Fruit fly (Drosophila melanogaster) whole organism, pupa: Measurements from ENCODE around the gene Rim.

ENCODE experiments used
- CG12605 ChIP-seq: fragments of 200-800 bp; sonication (Bioruptor generic); IDR thresholded peaks from 2 replicates; pipeline ENCODE4 v1.3.6; 2022; ENCODE audit warnings: missing biosample characterization, missing genetic modification characterization
- CG14655 ChIP-seq: fragments of 200-800 bp; sonication (Bioruptor generic); optimal IDR thresholded peaks from 3 replicates; lab custom pipeline; 2017; ENCODE audit warnings: mild to moderate bottlenecking, missing biosample characterization, missing genetic modification reagents, missing genetic modification characterization
- CG17806 ChIP-seq: fragments of 200-800 bp; sonication (Bioruptor generic); optimal IDR thresholded peaks from 2 replicates; lab custom pipeline; 2018; ENCODE audit warnings: missing biosample characterization, mild to moderate bottlenecking, missing genetic modification characterization, moderate library complexity
- CG34367 ChIP-seq: fragments of 200-800 bp; sonication (Bioruptor generic); optimal IDR thresholded peaks from 2 replicates; lab custom pipeline; 2018; ENCODE audit warnings: missing biosample characterization, mild to moderate bottlenecking, missing genetic modification characterization
- CG4496 ChIP-seq: fragments of 200-800 bp; sonication (Bioruptor generic); IDR thresholded peaks from 3 replicates; pipeline ENCODE4 v1.3.6; 2022; ENCODE audit warnings: missing biosample characterization, missing genetic modification characterization
- Ets98B ChIP-seq: fragments of 200-800 bp; sonication (Bioruptor generic); IDR thresholded peaks from 2 replicates; pipeline ENCODE4 v1.3.6; 2022; ENCODE audit warnings: missing biosample characterization, missing genetic modification characterization
- Pif1B ChIP-seq: fragments of 200-800 bp; sonication (Bioruptor generic); optimal IDR thresholded peaks from 3 replicates; lab custom pipeline; 2016; ENCODE audit warnings: missing biosample characterization, missing genetic modification characterization
- fd96Ca ChIP-seq: fragments of 200-800 bp; sonication (Bioruptor generic); IDR thresholded peaks from 3 replicates; pipeline ENCODE4 v1.3.6; 2022; ENCODE audit warnings: missing biosample characterization, missing genetic modification characterization

- TF ChIP-seq CG17806 (tag; lab: Kevin White, UChicago) (no peak), Pif1B (no peak), CG12605 (GFP tag; lab: Robert Waterston, UW) (no peak), CG4496 (GFP tag; lab: Robert Waterston, UW) (no peak), CG14655 (GFP tag; lab: Kevin White, UChicago) (no peak), fd96Ca (no peak), Ets98B (GFP tag; lab: Robert Waterston, UW) (no peak), CG34367 (tag; lab: Kevin White, UChicago) (no peak)
These were observed 34.0 kb upstream of the Rim start for dm6 chr3R:17950398-17950797.
